Fruit fly (Drosophila melanogaster): ENCODE measurements around the gene CG14238.

CG14238 gene

dm6 chr3R:26442609-26443180 is 15.4 kb upstream of the CG14238 start (continued):
- TF ChIP-seq Doc2 (GFP tag; IDR thresholded peaks at IDR 0.05) (no peak), CG7372 (GFP tag; IDR thresholded peaks at IDR 0.05) (peak; percentile 65), chm (GFP tag; IDR thresholded peaks at IDR 0.05) (no peak), CG9932 (GFP tag; IDR thresholded peaks at IDR 0.05) (peak; percentile 45; the same call in 1 of the 2 replicates), Oli (tag; optimal IDR thresholded peaks at IDR 0.05) (no peak), kay (GFP tag; optimal IDR thresholded peaks at IDR 0.05) (no peak)

- TF ChIP-seq CG12155 (GFP tag; optimal IDR thresholded peaks at IDR 0.05) (no peak), CG17361 (GFP tag; IDR thresholded peaks at IDR 0.05) (no peak), ato (GFP tag; IDR thresholded peaks at IDR 0.05; ENCODE audit: partially characterized antibody) (no peak), dimm (GFP tag; IDR thresholded peaks at IDR 0.05) (no peak), CG4730 (GFP tag; IDR thresholded peaks at IDR 0.05) (no peak), Ada2b (GFP tag; IDR thresholded peaks at IDR 0.05) (0 out of 2 replicates have a peak, but pooled peaks have one; percentile 8), Atf-2 (GFP tag; optimal IDR thresholded peaks at IDR 0.05) (no peak), Hr78 (GFP tag; optimal IDR thresholded peaks at IDR 0.05) (no peak), grau (tag; optimal IDR thresholded peaks at IDR 0.05) (peak; percentile 2), CG17802 (tag; optimal IDR thresholded peaks at IDR 0.05) (no peak), GATAe (GFP tag; conservative IDR thresholded peaks at IDR 0.05) (no peak), PHDP (tag; optimal IDR thresholded peaks at IDR 0.05) (peak; percentile 4), CG14965 (GFP tag; optimal IDR thresholded peaks at IDR 0.05; ENCODE audit: borderline replicate concordance) (no peak), Sin3A (optimal IDR thresholded peaks at IDR 0.05) (no peak), Sry-β (GFP tag; optimal IDR thresholded peaks at IDR 0.05) (no peak), CG5953 (GFP tag; IDR thresholded peaks at IDR 0.05) (no peak), Xrp1 (GFP tag; IDR thresholded peaks at IDR 0.05) (0 out of 2 replicates have a peak, but pooled peaks have one; percentile 11), CG7271 (tag; optimal IDR thresholded peaks at IDR 0.05) (no peak), Elba2 (GFP tag; optimal IDR thresholded peaks at IDR 0.05) (no peak), CG14667 (GFP tag; IDR thresholded peaks at IDR 0.05) (0 out of 2 replicates have a peak, but pooled peaks have one; percentile 11), CG7745 (tag; optimal IDR thresholded peaks at IDR 0.05) (no peak), CG16863 (GFP tag; optimal IDR thresholded peaks at IDR 0.05) (no peak), CG6854 (GFP tag; optimal IDR thresholded peaks at IDR 0.05) (no peak), en (GFP tag; optimal IDR thresholded peaks at IDR 0.05) (no peak), CG1792 (GFP tag; optimal IDR thresholded peaks at IDR 0.05) (no peak), CG42726 (GFP tag; IDR thresholded peaks at IDR 0.05; ENCODE audit: partially characterized antibody) (no peak), Tbp (GFP tag; optimal IDR thresholded peaks at IDR 0.05) (no peak), br (optimal IDR thresholded peaks at IDR 0.05) (no peak), Blimp-1 (GFP tag; optimal IDR thresholded peaks at IDR 0.05) (peak; percentile 6), CTCF (GFP tag; optimal IDR thresholded peaks at IDR 0.05) (no peak), HLH4C (GFP tag; IDR thresholded peaks at IDR 0.05; ENCODE audit: partially characterized antibody) (no peak), CG12769 (tag; optimal IDR thresholded peaks at IDR 0.05) (no peak), CG6175 (GFP tag; IDR thresholded peaks at IDR 0.05) (no peak), ken (GFP tag; IDR thresholded peaks at IDR 0.05) (no peak), lab (GFP tag; optimal IDR thresholded peaks at IDR 0.05) (no peak), bsh (GFP tag; optimal IDR thresholded peaks at IDR 0.05) (peak in 1 of 2 experiments; percentile 4), CG18476 (GFP tag; optimal IDR thresholded peaks at IDR 0.05) (peak; percentile 86), sim (GFP tag; IDR thresholded peaks at IDR 0.05) (no peak), CG4404 (GFP tag; IDR thresholded peaks at IDR 0.05) (no peak), Xbp1 (GFP tag; optimal IDR thresholded peaks at IDR 0.05) (no peak), unpg (GFP tag; optimal IDR thresholded peaks at IDR 0.05) (peak; percentile 8), CG15479 (GFP tag; optimal IDR thresholded peaks at IDR 0.05) (no peak), hbn (GFP tag; IDR thresholded peaks at IDR 0.05; ENCODE audit: partially characterized antibody) (no peak), ab (GFP tag; optimal IDR thresholded peaks at IDR 0.05) (no peak)
Measured at dm6 chr3R:26443343-26443742, 14.7 kb upstream of the CG14238 start.

All from whole organism, embryonic.